Fruit fly (Drosophila melanogaster) whole organism, embryonic: ENCODE measurements around the gene SmE.

ENCODE experiments used
- Abd-B ChIP-seq: fragments of 200-800 bp; sonication (Bioruptor generic); optimal IDR thresholded peaks from 2 replicates; lab custom pipeline; 2018; ENCODE audit warnings: missing biosample characterization, mild to moderate bottlenecking, missing genetic modification characterization, moderate library complexity
- Atf3 ChIP-seq: fragments of 200-800 bp; sonication (Bioruptor generic); optimal IDR thresholded peaks from 3 replicates; lab custom pipeline; 2016; ENCODE audit warnings: missing biosample characterization, missing genetic modification characterization
- Bteb2 ChIP-seq: fragments of 200-800 bp; sonication (Bioruptor generic); optimal IDR thresholded peaks from 2 replicates; lab custom pipeline; 2016; ENCODE audit warnings: missing biosample characterization, missing genetic modification characterization
- CG10654 ChIP-seq: fragments of 200-800 bp; sonication (Bioruptor generic); optimal IDR thresholded peaks from 2 replicates; lab custom pipeline; 2016; ENCODE audit warnings: missing biosample characterization, missing genetic modification characterization
- CG11398 ChIP-seq: fragments of 200-800 bp; sonication (Bioruptor generic); optimal IDR thresholded peaks from 2 replicates; lab custom pipeline; 2016; ENCODE audit warnings: missing biosample characterization, missing genetic modification characterization
- CG11695 ChIP-seq: fragments of 200-800 bp; sonication (Bioruptor generic); IDR thresholded peaks from 3 replicates; pipeline ENCODE4 v1.3.6; 2022; ENCODE audit warnings: missing biosample characterization, missing genetic modification characterization
- CG1603 ChIP-seq: fragments of 200-800 bp; sonication (Bioruptor generic); optimal IDR thresholded peaks from 2 replicates; lab custom pipeline; 2019; ENCODE audit warnings: missing biosample characterization, mild to moderate bottlenecking, missing genetic modification characterization, moderate library complexity
- CG16813 ChIP-seq: fragments of 200-800 bp; sonication (Bioruptor generic); IDR thresholded peaks from 3 replicates; pipeline ENCODE4 v1.3.6; 2022; ENCODE audit warnings: missing biosample characterization, missing genetic modification characterization; ENCODE audit not compliant: partially characterized antibody
- CG16863 ChIP-seq: fragments of 200-800 bp; sonication (Bioruptor generic); optimal IDR thresholded peaks from 3 replicates; lab custom pipeline; 2016; ENCODE audit warnings: missing biosample characterization, missing genetic modification characterization
- CG17385 ChIP-seq: fragments of 200-800 bp; sonication (Bioruptor generic); optimal IDR thresholded peaks from 3 replicates; lab custom pipeline; 2018; ENCODE audit warnings: missing biosample characterization, mild to moderate bottlenecking, missing genetic modification characterization
- CG2129 ChIP-seq: fragments of 200-800 bp; sonication (Bioruptor generic); IDR thresholded peaks from 2 replicates; pipeline ENCODE4 v1.3.6; 2022; ENCODE audit warnings: missing biosample characterization, missing genetic modification characterization; ENCODE audit not compliant: partially characterized antibody
- CG3407 ChIP-seq: fragments of 200-800 bp; sonication (Bioruptor generic); optimal IDR thresholded peaks from 2 replicates; lab custom pipeline; 2018; ENCODE audit warnings: missing biosample characterization, mild to moderate bottlenecking, missing genetic modification characterization
- CG34422 ChIP-seq: fragments of 200-800 bp; sonication (Bioruptor generic); IDR thresholded peaks from 3 replicates; pipeline ENCODE4 v1.3.6; 2022; ENCODE audit warnings: missing biosample characterization, missing genetic modification characterization
- CG4820 ChIP-seq: fragments of 200-800 bp; sonication (Bioruptor generic); optimal IDR thresholded peaks from 3 replicates; lab custom pipeline; 2016; ENCODE audit warnings: missing biosample characterization, missing genetic modification characterization
- CG5953 ChIP-seq: fragments of 200-800 bp; sonication (Bioruptor generic); IDR thresholded peaks from 2 replicates; pipeline ENCODE4 v1.3.6; 2022; ENCODE audit warnings: missing biosample characterization, missing genetic modification characterization
- CG6683 ChIP-seq: fragments of 200-800 bp; sonication (Bioruptor generic); optimal IDR thresholded peaks from 2 replicates; lab custom pipeline; 2017; ENCODE audit warnings: missing biosample characterization, mild to moderate bottlenecking, missing genetic modification characterization, missing genetic modification reagents
- CG8478 ChIP-seq: fragments of >200 bp; optimal IDR thresholded peaks from 2 replicates; lab custom pipeline; 2018
- CG8924 ChIP-seq: fragments of 200-800 bp; optimal IDR thresholded peaks from 3 replicates; lab custom pipeline; 2019; ENCODE audit warnings: missing biosample characterization, mild to moderate bottlenecking, missing genetic modification characterization, moderate library complexity
- CG9609 ChIP-seq: fragments of 200-800 bp; sonication (Bioruptor generic); optimal IDR thresholded peaks from 3 replicates; lab custom pipeline; 2016; ENCODE audit warnings: missing biosample characterization, missing genetic modification characterization
- CTCF ChIP-seq: fragments of 200-800 bp; sonication (Bioruptor generic); optimal IDR thresholded peaks from 2 replicates; lab custom pipeline; 2017; ENCODE audit warnings: missing biosample characterization, mild to moderate bottlenecking, missing genetic modification characterization, moderate library complexity
- Doc3 ChIP-seq: fragments of 200-800 bp; sonication (Bioruptor generic); IDR thresholded peaks from 3 replicates; pipeline ENCODE4 v1.3.6; 2022; ENCODE audit warnings: missing biosample characterization, missing genetic modification characterization; ENCODE audit not compliant: partially characterized antibody
- E2f2 ChIP-seq: fragments of 200-800 bp; sonication (Bioruptor generic); IDR thresholded peaks from 2 replicates; pipeline ENCODE4 v1.3.6; 2022; ENCODE audit warnings: missing biosample characterization, missing genetic modification characterization
- Elba2 ChIP-seq: fragments of 200-800 bp; sonication (Bioruptor generic); optimal IDR thresholded peaks from 3 replicates; lab custom pipeline; 2016; ENCODE audit warnings: missing biosample characterization, missing genetic modification characterization
- HHEX ChIP-seq: fragments of 200-800 bp; sonication (Bioruptor generic); optimal IDR thresholded peaks from 3 replicates; lab custom pipeline; 2017; ENCODE audit warnings: missing biosample characterization, mild to moderate bottlenecking, missing genetic modification characterization, missing genetic modification reagents
- HLH4C ChIP-seq: fragments of 200-800 bp; sonication (Bioruptor generic); IDR thresholded peaks from 3 replicates; pipeline ENCODE4 v1.3.6; 2022; ENCODE audit warnings: missing biosample characterization, missing genetic modification characterization; ENCODE audit not compliant: partially characterized antibody
- Hmx ChIP-seq: fragments of 200-800 bp; sonication (Bioruptor generic); optimal IDR thresholded peaks from 2 replicates; lab custom pipeline; 2016; ENCODE audit warnings: missing biosample characterization, missing genetic modification characterization
- Kr ChIP-seq: fragments of 200-800 bp; sonication (Bioruptor generic); optimal IDR thresholded peaks from 2 replicates; lab custom pipeline; 2017; ENCODE audit warnings: missing biosample characterization, mild to moderate bottlenecking, missing genetic modification characterization
- Lim3 ChIP-seq: fragments of 200-800 bp; sonication (Bioruptor generic); IDR thresholded peaks from 2 replicates; pipeline ENCODE4 v1.3.6; 2022; ENCODE audit warnings: missing biosample characterization, missing genetic modification characterization
- Oaz ChIP-seq: fragments of 200-800 bp; sonication (Bioruptor generic); IDR thresholded peaks from 2 replicates; pipeline ENCODE4 v1.3.6; 2022; ENCODE audit warnings: missing biosample characterization, missing genetic modification characterization
- Optix ChIP-seq: fragments of 200-800 bp; sonication (Bioruptor generic); IDR thresholded peaks from 3 replicates; pipeline ENCODE4 v1.3.6; 2022; ENCODE audit warnings: missing biosample characterization, missing genetic modification characterization
- Ravus ChIP-seq: fragments of 200-800 bp; sonication (Bioruptor generic); IDR thresholded peaks from 2 replicates; pipeline ENCODE4 v1.3.6; 2022; ENCODE audit warnings: missing biosample characterization, missing genetic modification characterization
- Rx ChIP-seq: fragments of 200-800 bp; sonication (Bioruptor generic); IDR thresholded peaks from 2 replicates; pipeline ENCODE4 v1.3.6; 2022; ENCODE audit warnings: missing biosample characterization, missing genetic modification characterization
- Side ChIP-seq: fragments of 200-800 bp; sonication (Bioruptor generic); optimal IDR thresholded peaks from 2 replicates; lab custom pipeline; 2016; ENCODE audit warnings: missing biosample characterization, missing genetic modification characterization
- cg ChIP-seq: fragments of 200-800 bp; sonication (Bioruptor generic); optimal IDR thresholded peaks from 3 replicates; lab custom pipeline; 2019; ENCODE audit warnings: missing biosample characterization, mild to moderate bottlenecking, missing genetic modification characterization, moderate library complexity
- chinmo ChIP-seq: fragments of 200-800 bp; sonication (Bioruptor generic); IDR thresholded peaks from 4 replicates; pipeline ENCODE4 v1.3.6; 2022; ENCODE audit warnings: missing biosample characterization, missing genetic modification characterization; ENCODE audit not compliant: partially characterized antibody
- corto ChIP-seq: fragments of 200-800 bp; sonication (Bioruptor generic); optimal IDR thresholded peaks from 2 replicates; lab custom pipeline; 2016; ENCODE audit warnings: missing biosample characterization, mild to moderate bottlenecking, missing genetic modification characterization, moderate library complexity
- crol ChIP-seq: fragments of 200-800 bp; sonication (Bioruptor generic); IDR thresholded peaks from 2 replicates; pipeline ENCODE4 v1.3.6; 2022; ENCODE audit warnings: missing biosample characterization, missing genetic modification characterization
- crp ChIP-seq, 2 experiments: fragments of 200-800 bp; sonication (Bioruptor generic); optimal IDR thresholded peaks; 2 replicates in 1 of 2; 3 replicates in 1 of 2; lab custom pipeline; 2017; ENCODE audit warnings: missing biosample characterization in 2 of 2, missing genetic modification characterization in 2 of 2, mild to moderate bottlenecking in 1 of 2, moderate library complexity in 1 of 2
- da ChIP-seq: fragments of 200-800 bp; sonication (Bioruptor generic); optimal IDR thresholded peaks from 2 replicates; lab custom pipeline; 2016; ENCODE audit warnings: missing biosample characterization, missing genetic modification characterization
- ems ChIP-seq: fragments of 200-800 bp; sonication (Bioruptor generic); optimal IDR thresholded peaks from 3 replicates; lab custom pipeline; 2016; ENCODE audit warnings: missing biosample characterization, missing genetic modification characterization
- fd102C ChIP-seq: fragments of 200-800 bp; sonication (Bioruptor generic); optimal IDR thresholded peaks from 2 replicates; lab custom pipeline; 2018; ENCODE audit warnings: missing biosample characterization, mild to moderate bottlenecking, missing genetic modification characterization, moderate library complexity
- ken ChIP-seq: fragments of 200-800 bp; sonication (Bioruptor generic); IDR thresholded peaks from 3 replicates; pipeline ENCODE4 v1.3.6; 2022; ENCODE audit warnings: missing biosample characterization, missing genetic modification characterization
- lbe ChIP-seq: fragments of 200-800 bp; sonication (Bioruptor generic); optimal IDR thresholded peaks from 2 replicates; lab custom pipeline; 2016; ENCODE audit warnings: missing biosample characterization, mild to moderate bottlenecking, missing genetic modification characterization
- mam ChIP-seq: fragments of 200-800 bp; sonication (Bioruptor generic); optimal IDR thresholded peaks from 3 replicates; lab custom pipeline; 2016; ENCODE audit warnings: missing biosample characterization, missing genetic modification characterization
- org-1 ChIP-seq: fragments of 200-800 bp; sonication (Bioruptor generic); optimal IDR thresholded peaks from 2 replicates; lab custom pipeline; 2017; ENCODE audit warnings: missing biosample characterization, missing genetic modification characterization
- pfk ChIP-seq: fragments of 200-800 bp; sonication (Bioruptor generic); optimal IDR thresholded peaks from 2 replicates; lab custom pipeline; 2018; ENCODE audit warnings: missing biosample characterization, mild to moderate bottlenecking, missing genetic modification characterization, moderate library complexity
- psq ChIP-seq: fragments of 200-800 bp; sonication (Bioruptor generic); optimal IDR thresholded peaks from 2 replicates; lab custom pipeline; 2017; ENCODE audit warnings: missing biosample characterization, missing genetic modification characterization
- sens-2 ChIP-seq: fragments of 200-800 bp; sonication (Bioruptor generic); IDR thresholded peaks from 2 replicates; pipeline ENCODE4 v1.3.6; 2022; ENCODE audit warnings: missing biosample characterization, missing genetic modification characterization
- slou ChIP-seq: fragments of 200-800 bp; sonication (Bioruptor generic); optimal IDR thresholded peaks from 3 replicates; lab custom pipeline; 2016; ENCODE audit warnings: missing biosample characterization, missing genetic modification characterization
- so ChIP-seq: fragments of 200-800 bp; sonication (Bioruptor generic); IDR thresholded peaks from 3 replicates; pipeline ENCODE4 v1.3.6; 2022; ENCODE audit warnings: missing biosample characterization, missing genetic modification characterization
- ssp ChIP-seq: fragments of 200-800 bp; sonication (Bioruptor generic); IDR thresholded peaks from 2 replicates; pipeline ENCODE4 v1.3.6; 2022; ENCODE audit warnings: missing biosample characterization, missing genetic modification characterization
- tio ChIP-seq: fragments of 200-800 bp; sonication (Bioruptor generic); optimal IDR thresholded peaks from 2 replicates; lab custom pipeline; 2017; ENCODE audit warnings: missing biosample characterization, missing genetic modification characterization, inconsistent platforms
- vvl ChIP-seq: fragments of 200-800 bp; sonication (Bioruptor generic); IDR thresholded peaks from 2 replicates; pipeline ENCODE4 v1.3.6; 2022; ENCODE audit warnings: missing biosample characterization, missing genetic modification characterization

SmE gene

dm6 chr2L:7851609-7852008 is 33.6 kb downstream of the SmE start (continued):
- 0 out of 2 replicates have a peak, but pooled peaks have one; percentile 10 for TF ChIP-seq ssp (GFP tag; lab: Robert Waterston, UW)
- no peak for TF ChIP-seq CG3407 (GFP tag; lab: Kevin White, UChicago)
- TF ChIP-seq chinmo (GFP tag; lab: Robert Waterston, UW): no peak
- TF ChIP-seq CG11398: no peak
- TF ChIP-seq ems (GFP tag; lab: Kevin White, UChicago): no peak
- TF ChIP-seq corto (GFP tag; lab: Kevin White, UChicago): no peak
- TF ChIP-seq Hmx: no peak
- TF ChIP-seq tio: no peak
- TF ChIP-seq CG6683 (GFP tag; lab: Kevin White, UChicago): no peak
- no peak for TF ChIP-seq sens-2 (GFP tag; lab: Robert Waterston, UW)
- TF ChIP-seq HLH4C (GFP tag; lab: Robert Waterston, UW): no peak
- no peak for TF ChIP-seq CG4820 (GFP tag; lab: Kevin White, UChicago)
- TF ChIP-seq CG5953 (GFP tag; lab: Robert Waterston, UW): no peak
- TF ChIP-seq Ravus (GFP tag; lab: Robert Waterston, UW): no peak
- TF ChIP-seq so (GFP tag; lab: Robert Waterston, UW): no peak
- TF ChIP-seq fd102C (GFP tag; lab: Kevin White, UChicago): no peak
- no peak for TF ChIP-seq lbe (GFP tag; lab: Kevin White, UChicago)
- TF ChIP-seq mam (GFP tag; lab: Kevin White, UChicago): no peak
- peak; percentile 32; the same call in 1 of the 2 replicates for TF ChIP-seq vvl (GFP tag; lab: Robert Waterston, UW)
- TF ChIP-seq CG9609 (GFP tag; lab: Kevin White, UChicago): no peak
- TF ChIP-seq crp (GFP tag; optimal IDR thresholded peaks at IDR 0.05; lab: Kevin White, UChicago): no peak
- TF ChIP-seq slou (GFP tag; lab: Kevin White, UChicago): no peak
- no peak for TF ChIP-seq CG16863 (GFP tag; lab: Kevin White, UChicago)
- TF ChIP-seq E2f2 (GFP tag; lab: Robert Waterston, UW): peak; percentile 14; the same call in 1 of the 2 replicates
- TF ChIP-seq Abd-B (GFP tag; lab: Kevin White, UChicago): peak; percentile 14
- TF ChIP-seq da (GFP tag; lab: Kevin White, UChicago): no peak
- TF ChIP-seq Lim3: no peak
- TF ChIP-seq CG8478: no peak
- peak; percentile 12 for TF ChIP-seq org-1 (GFP tag; lab: Kevin White, UChicago)
- 0 out of 3 replicates have a peak, but pooled peaks have one; percentile 10 for TF ChIP-seq ken
- TF ChIP-seq Doc3 (GFP tag; lab: Robert Waterston, UW): no peak
- 0 out of 3 replicates have a peak, but pooled peaks have one; percentile 9 for TF ChIP-seq CG11695 (GFP tag; lab: Robert Waterston, UW)
- TF ChIP-seq CTCF (GFP tag; lab: Kevin White, UChicago): no peak
- no peak for TF ChIP-seq CG10654 (GFP tag; lab: Kevin White, UChicago)
- TF ChIP-seq CG1603 (tag; lab: Kevin White, UChicago): peak; percentile 24
- no peak for TF ChIP-seq Side (GFP tag; lab: Kevin White, UChicago)
- TF ChIP-seq Atf3: no peak
- no peak for TF ChIP-seq cg (GFP tag; lab: Kevin White, UChicago)
- no peak for TF ChIP-seq Bteb2 (GFP tag; lab: Kevin White, UChicago)
- no peak for TF ChIP-seq HHEX (GFP tag; lab: Kevin White, UChicago)
- TF ChIP-seq Kr: no peak
- TF ChIP-seq CG16813 (GFP tag; lab: Robert Waterston, UW): no peak
- TF ChIP-seq psq: no peak
- no peak for TF ChIP-seq pfk (GFP tag; lab: Kevin White, UChicago)
- 0 out of 3 replicates have a peak, but pooled peaks have one; percentile 20 for TF ChIP-seq Optix (GFP tag; lab: Robert Waterston, UW)
- TF ChIP-seq crol (GFP tag; lab: Robert Waterston, UW): no peak
- TF ChIP-seq CG34422 (GFP tag; lab: Robert Waterston, UW): no peak
- no peak for TF ChIP-seq CG17385 (GFP tag; lab: Kevin White, UChicago)
- TF ChIP-seq Oaz (GFP tag; lab: Robert Waterston, UW): no peak
- no peak for TF ChIP-seq Elba2 (GFP tag; lab: Kevin White, UChicago)
- 0 out of 2 replicates have a peak, but pooled peaks have one; percentile 17 for TF ChIP-seq Rx (GFP tag; lab: Robert Waterston, UW)
- TF ChIP-seq CG2129 (GFP tag; lab: Robert Waterston, UW): no peak
- peak; percentile 34 for TF ChIP-seq CG8924 (tag; lab: Kevin White, UChicago)
